Worm (Caenorhabditis elegans): ENCODE data around the gene clc-12.

The clc-12 gene

ce11 chrV:16972134-16972533 lies 37.1 kb downstream of the clc-12 start, which contains the start of gene srh-119:
TSS of gene srh-119 (plus strand) at chrV:16972434.
- no peak for TF ChIP-seq nhr-25 (tag; optimal IDR thresholded peaks at IDR 0.05; ENCODE audit: borderline replicate concordance, insufficient read depth)
- no peak for TF ChIP-seq ZK546.5 (tag; optimal IDR thresholded peaks at IDR 0.05)
- no peak for TF ChIP-seq lir-3 (tag; optimal IDR thresholded peaks at IDR 0.05)

- TF ChIP-seq ceh-62 (tag; optimal IDR thresholded peaks at IDR 0.05), result no peak
- TF ChIP-seq dpl-1 (GFP tag; optimal IDR thresholded peaks at IDR 0.05), result peak; percentile 6
- TF ChIP-seq unc-62 (GFP tag; optimal IDR thresholded peaks at IDR 0.05 in 1 of 2), result peak in 1 of 2 experiments; percentile 34
- no peak for TF ChIP-seq unc-62 (tag; optimal IDR thresholded peaks at IDR 0.05)
- TF ChIP-seq hmg-1.1 (GFP tag; IDR thresholded peaks at IDR 0.05), result peak; percentile 11; the same call in 1 of the 2 replicates
- TF ChIP-seq ceh-20 (GFP tag; IDR thresholded peaks at IDR 0.05), result no peak
- peak; percentile 0 for TF ChIP-seq nhr-28 (tag; optimal IDR thresholded peaks at IDR 0.05)
- TF ChIP-seq lin-38 (GFP tag; IDR thresholded peaks at IDR 0.05), result no peak; the same call in 1 of the 2 replicates
- TF ChIP-seq aly-2 (tag; optimal IDR thresholded peaks at IDR 0.05), result no peak
- no peak for TF ChIP-seq hlh-11 (tag; optimal IDR thresholded peaks at IDR 0.05)
Measured at ce11 chrV:16966636-16967035, 42.6 kb downstream of the clc-12 start, which contains the start of gene fbxa-90. TSS of gene fbxa-90 (plus strand) at chrV:16966814.

ce11 chrV:16965655-16966054 lies 43.5 kb downstream of the clc-12 start, which contains the start of gene efl-1:
TSS of gene efl-1 (minus strand) at chrV:16965675.
- TF ChIP-seq ztf-11 (tag; optimal IDR thresholded peaks at IDR 0.05) (no peak), ceh-20 (GFP tag; IDR thresholded peaks at IDR 0.05) (peak; percentile 90), sdz-12 (GFP tag; optimal IDR thresholded peaks at IDR 0.05) (no peak), cey-2 (tag; optimal IDR thresholded peaks at IDR 0.05; ENCODE audit: borderline replicate concordance, insufficient read depth) (no peak), fkh-10 (GFP tag; optimal IDR thresholded peaks at IDR 0.05) (peak; percentile 79), fos-1 (tag; optimal IDR thresholded peaks at IDR 0.05) (no peak), jun-1 (tag; optimal IDR thresholded peaks at IDR 0.05) (peak; percentile 62), Y48G9A.11 (GFP tag; IDR thresholded peaks at IDR 0.05) (0 out of 2 replicates have a peak, but pooled peaks have one; percentile 8), ceh-62 (tag; optimal IDR thresholded peaks at IDR 0.05) (no peak), hlh-30 (tag; optimal IDR thresholded peaks at IDR 0.05; ENCODE audit: insufficient read depth) (peak; percentile 89), nhr-48 (tag; optimal IDR thresholded peaks at IDR 0.05) (no peak), tra-1 (GFP tag; IDR thresholded peaks at IDR 0.05) (no peak), ztf-7 (tag; optimal IDR thresholded peaks at IDR 0.05) (peak; percentile 80), gei-8 (GFP tag; optimal IDR thresholded peaks at IDR 0.05) (no peak), aly-2 (tag; optimal IDR thresholded peaks at IDR 0.05) (no peak), ZK337.2 (GFP tag; IDR thresholded peaks at IDR 0.05) (no peak), skn-1 (tag; optimal IDR thresholded peaks at IDR 0.05) (no peak), mxl-2 (GFP tag; conservative IDR thresholded peaks at IDR 0.05) (no peak), Y5F2A.4 (GFP tag; optimal IDR thresholded peaks at IDR 0.05) (no peak), F49E8.2 (tag; optimal IDR thresholded peaks at IDR 0.05; ENCODE audit: borderline replicate concordance) (peak; percentile 12), lin-38 (GFP tag; IDR thresholded peaks at IDR 0.05) (peak; percentile 99), snpc-4 (tag; optimal IDR thresholded peaks at IDR 0.05) (peak; percentile 77), zfp-3 (GFP tag; conservative IDR thresholded peaks at IDR 0.05) (0 out of 2 replicates have a peak, but pooled peaks have one; percentile 39), lsy-2 (tag; optimal IDR thresholded peaks at IDR 0.05) (peak; percentile 22 to 93), lim-7 (GFP tag; IDR thresholded peaks at IDR 0.05) (no peak), ceh-28 (tag; optimal IDR thresholded peaks at IDR 0.05) (no peak), madf-5 (GFP tag; IDR thresholded peaks at IDR 0.05) (no peak), pqm-1 (tag; optimal IDR thresholded peaks at IDR 0.05) (no peak), unc-130 (GFP tag; optimal IDR thresholded peaks at IDR 0.05) (peak; percentile 39), dpl-1 (GFP tag; optimal IDR thresholded peaks at IDR 0.05) (peak; percentile 100), egl-43 (GFP tag; IDR thresholded peaks at IDR 0.05) (peak; percentile 51; the same call in 1 of the 2 replicates), ZK546.5 (tag; optimal IDR thresholded peaks at IDR 0.05) (no peak), tag-97 (GFP tag; IDR thresholded peaks at IDR 0.05) (no peak), nhr-6 (tag; optimal IDR thresholded peaks at IDR 0.05) (peak; percentile 94), ces-1 (GFP tag; optimal IDR thresholded peaks at IDR 0.05) (peak; percentile 45), lin-15B (tag; optimal IDR thresholded peaks at IDR 0.05) (peak; percentile 1), Y105C5A.15 (GFP tag; IDR thresholded peaks at IDR 0.05) (no peak), ctbp-1 (GFP tag; IDR thresholded peaks at IDR 0.05) (no peak), nhr-76 (tag; optimal IDR thresholded peaks at IDR 0.05) (peak; percentile 4), dmd-6 (GFP tag; IDR thresholded peaks at IDR 0.05) (no peak; the same call in none of the 2 replicates)
